Worm (Caenorhabditis elegans) whole organism, young adult: ENCODE data around the gene C56E10.3.

ENCODE experiments used
- B0035.1 ChIP-seq: sonication (generic microtip); optimal IDR thresholded peaks from 2 replicates; lab custom pipeline; 2016; ENCODE audit warnings: missing genetic modification characterization, mild to moderate bottlenecking, missing compliant biosample characterization, missing genotype, missing genetic modification reagents
- B0261.1 ChIP-seq: sonication (generic microtip); optimal IDR thresholded peaks from 2 replicates; lab custom pipeline; 2016; ENCODE audit warnings: mild to moderate bottlenecking, missing genetic modification characterization, moderate library complexity, missing compliant biosample characterization
- D2030.7 ChIP-seq: fragments of 200-800 bp; sonication (Bioruptor generic); IDR thresholded peaks from 2 replicates; pipeline ENCODE4 v1.3.6; 2022; ENCODE audit warnings: missing genetic modification reagents, missing genetic modification characterization, missing compliant biosample characterization
- F23B12.7 ChIP-seq: sonication (generic microtip); optimal IDR thresholded peaks from 2 replicates; lab custom pipeline; 2017; ENCODE audit warnings: missing genetic modification characterization, mild to moderate bottlenecking, missing compliant biosample characterization, antibody characterized with exemption, moderate library complexity; ENCODE audit not compliant: insufficient read depth
- F33H1.4 ChIP-seq: fragments of 200-800 bp; sonication (Bioruptor generic); IDR thresholded peaks from 2 replicates; pipeline ENCODE4 v1.3.6; 2022; ENCODE audit warnings: missing genetic modification reagents, missing genetic modification characterization, missing compliant biosample characterization
- F37B4.10 ChIP-seq: fragments of 200-800 bp; sonication (Bioruptor generic); IDR thresholded peaks from 2 replicates; pipeline ENCODE4 v1.3.6; 2022; ENCODE audit warnings: missing genetic modification characterization, missing compliant biosample characterization
- F49E8.2 ChIP-seq: sonication (generic microtip); optimal IDR thresholded peaks from 3 replicates; lab custom pipeline; 2017; ENCODE audit warnings: missing genetic modification characterization, mild to moderate bottlenecking, missing compliant biosample characterization, antibody characterized with exemption, moderate library complexity; ENCODE audit not compliant: insufficient read depth
- F52B5.7 ChIP-seq: sonication (generic microtip); optimal IDR thresholded peaks from 2 replicates; lab custom pipeline; 2016; ENCODE audit warnings: mild to moderate bottlenecking, missing genetic modification characterization, missing compliant biosample characterization
- F55B11.4 ChIP-seq: sonication (generic microtip); optimal IDR thresholded peaks from 2 replicates; lab custom pipeline; 2016; ENCODE audit warnings: missing compliant biosample characterization, missing genetic modification characterization, borderline replicate concordance; ENCODE audit not compliant: insufficient read depth
- K11D2.4 ChIP-seq: fragments of 200-800 bp; sonication (Bioruptor generic); IDR thresholded peaks from 2 replicates; pipeline ENCODE4 v1.3.6; 2022; ENCODE audit warnings: missing genetic modification reagents, missing genetic modification characterization, missing compliant biosample characterization
- aptf-3 ChIP-seq: fragments of 200-800 bp; sonication (Bioruptor generic); IDR thresholded peaks from 2 replicates; pipeline ENCODE4 v1.3.6; 2022; ENCODE audit warnings: missing genetic modification characterization, missing compliant biosample characterization
- cebp-2 ChIP-seq: fragments of 200-800 bp; sonication (Bioruptor generic); IDR thresholded peaks from 2 replicates; pipeline ENCODE4 v1.3.6; 2022; ENCODE audit warnings: missing genetic modification characterization, missing compliant biosample characterization
- chd-7 ChIP-seq: sonication (generic microtip); optimal IDR thresholded peaks from 2 replicates; lab custom pipeline; 2016; ENCODE audit warnings: mild to moderate bottlenecking, missing genetic modification characterization, moderate library complexity, missing compliant biosample characterization
- dpff-1 ChIP-seq: sonication (generic microtip); optimal IDR thresholded peaks from 2 replicates; lab custom pipeline; 2017; ENCODE audit warnings: mild to moderate bottlenecking, missing genetic modification characterization, missing compliant biosample characterization
- egl-18 ChIP-seq: fragments of 200-800 bp; sonication (Bioruptor generic); IDR thresholded peaks from 2 replicates; pipeline ENCODE4 v1.3.6; 2022; ENCODE audit warnings: missing genetic modification reagents, missing genetic modification characterization, missing compliant biosample characterization
- ets-4 ChIP-seq: fragments of 200-800 bp; sonication (Bioruptor generic); optimal IDR thresholded peaks from 2 replicates; lab custom pipeline; 2018; ENCODE audit warnings: mild to moderate bottlenecking, missing genetic modification characterization, missing compliant biosample characterization
- hmg-1.2 ChIP-seq: fragments of 200-800 bp; sonication (Bioruptor generic); IDR thresholded peaks from 2 replicates; pipeline ENCODE4 v1.3.6; 2022; ENCODE audit warnings: missing genetic modification reagents, missing genetic modification characterization, missing compliant biosample characterization
- let-607 ChIP-seq, 2 experiments: fragments of 200-800 bp in 1 of 2; sonication (Bioruptor generic) in 1 of 2; sonication (generic microtip) in 1 of 2; optimal IDR thresholded peaks; 2 replicates each; lab custom pipeline; 2016 to 2018; ENCODE audit warnings: mild to moderate bottlenecking in 2 of 2, missing compliant biosample characterization in 2 of 2, missing genetic modification characterization in 2 of 2, moderate library complexity in 2 of 2, missing genotype in 1 of 2
- lin-26 ChIP-seq: fragments of 200-800 bp; sonication (Bioruptor generic); IDR thresholded peaks from 2 replicates; pipeline ENCODE4 v1.3.6; 2022; ENCODE audit warnings: missing genetic modification reagents, missing genetic modification characterization, missing compliant biosample characterization
- lin-35 ChIP-seq, 3 experiments: fragments of 150-350 bp in 2 of 3; sonication (generic microtip) in 1 of 3; optimal IDR thresholded peaks; 2 replicates each; lab custom pipeline; 2014 to 2018; ENCODE audit warnings: missing biosample characterization in 3 of 3, missing genetic modification characterization in 3 of 3, missing genetic modification reagents in 3 of 3
- mes-4 ChIP-seq: sonication (generic microtip); optimal IDR thresholded peaks from 2 replicates; lab custom pipeline; 2016; ENCODE audit warnings: missing genotype, missing genetic modification characterization, missing compliant biosample characterization
- mxl-1 ChIP-seq: sonication (generic microtip); optimal IDR thresholded peaks from 2 replicates; lab custom pipeline; 2016; ENCODE audit warnings: missing genetic modification characterization, missing compliant biosample characterization
- nfyb-1 ChIP-seq: fragments of 200-800 bp; sonication (Bioruptor generic); IDR thresholded peaks from 2 replicates; pipeline ENCODE4 v1.3.6; 2022; ENCODE audit warnings: missing genetic modification reagents, missing genetic modification characterization, missing compliant biosample characterization
- nhr-120 ChIP-seq: fragments of 200-800 bp; sonication (Bioruptor generic); IDR thresholded peaks from 2 replicates; pipeline ENCODE4 v1.3.6; 2022; ENCODE audit warnings: missing genetic modification characterization, missing compliant biosample characterization
- pbrm-1 ChIP-seq: fragments of 200-800 bp; sonication (Bioruptor generic); IDR thresholded peaks from 2 replicates; pipeline ENCODE4 v1.3.6; 2022; ENCODE audit warnings: missing genetic modification reagents, missing genetic modification characterization, missing compliant biosample characterization
- rec-8 ChIP-seq, 2 experiments: sonication (generic microtip); optimal IDR thresholded peaks; 2 replicates each; lab custom pipeline; 2016; ENCODE audit warnings: mild to moderate bottlenecking in 2 of 2, missing genetic modification characterization in 2 of 2, missing genetic modification reagents in 2 of 2, missing genotype in 2 of 2, missing biosample characterization in 1 of 2, missing compliant biosample characterization in 1 of 2, moderate library complexity in 1 of 2
- snpc-1.3 ChIP-seq: sonication (generic microtip); optimal IDR thresholded peaks from 2 replicates; lab custom pipeline; 2017; ENCODE audit warnings: missing genetic modification characterization, mild to moderate bottlenecking, missing compliant biosample characterization, antibody characterized with exemption, moderate library complexity, missing genotype, missing genetic modification reagents; ENCODE audit not compliant: insufficient read depth
- snpc-4 ChIP-seq, 5 experiments: fragments of 150-350 bp in 1 of 5; sonication (generic microtip) in 4 of 5; optimal IDR thresholded peaks; 2 replicates each; lab custom pipeline; 2014 to 2018; ENCODE audit warnings: missing genetic modification characterization in 5 of 5, missing biosample characterization in 3 of 5, antibody characterized with exemption in 2 of 5, mild to moderate bottlenecking in 2 of 5, missing compliant biosample characterization in 2 of 5, missing genotype in 2 of 5, moderate library complexity in 2 of 5, missing genetic modification reagents in 1 of 5
- tbp1 ChIP-seq: fragments of 200-800 bp; sonication (Bioruptor generic); optimal IDR thresholded peaks from 2 replicates; lab custom pipeline; 2018; ENCODE audit warnings: mild to moderate bottlenecking, missing genetic modification characterization, missing compliant biosample characterization
- tlf-1 ChIP-seq: fragments of 200-800 bp; sonication (Bioruptor generic); optimal IDR thresholded peaks from 2 replicates; lab custom pipeline; 2018; ENCODE audit warnings: mild to moderate bottlenecking, missing genetic modification characterization, missing compliant biosample characterization
- ztf-25 ChIP-seq: fragments of 200-800 bp; sonication (Bioruptor generic); IDR thresholded peaks from 2 replicates; pipeline ENCODE4 v1.3.6; 2022; ENCODE audit warnings: missing genetic modification reagents, missing genetic modification characterization, missing compliant biosample characterization
- ztf-6 ChIP-seq: fragments of 200-800 bp; sonication (Bioruptor generic); IDR thresholded peaks from 2 replicates; pipeline ENCODE4 v1.3.6; 2022; ENCODE audit warnings: missing genetic modification reagents, missing genetic modification characterization, missing compliant biosample characterization

Gene C56E10.3

DNA sequence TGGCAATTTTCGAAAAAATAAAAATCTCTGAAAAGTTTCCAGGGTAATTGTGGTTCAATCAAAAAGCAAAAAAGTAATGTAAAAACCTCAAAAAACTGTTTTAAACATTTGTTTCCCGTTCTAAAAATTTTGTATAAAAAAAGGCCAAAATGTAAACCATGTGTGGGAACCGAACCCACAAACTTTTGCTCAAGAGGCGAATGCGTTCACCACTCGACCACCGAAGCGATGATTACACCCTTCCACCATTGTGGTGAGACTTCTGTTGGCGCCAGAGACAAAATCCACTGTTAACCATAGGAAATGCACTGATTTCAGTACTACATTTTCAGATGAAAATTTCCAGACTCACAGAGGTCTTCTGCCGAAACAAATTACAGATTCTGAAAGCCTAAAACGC, 44.3 kb upstream of the C56E10.3 start:
- peak; percentile 34 for TF ChIP-seq B0261.1 (tag; lab: Kevin White, UChicago)
- 0 out of 2 replicates have a peak, but pooled peaks have one; percentile 42 for TF ChIP-seq ztf-25 (GFP tag; lab: Robert Waterston, UW)
- TF ChIP-seq tbp1, result peak; percentile 29
- 0 out of 2 replicates have a peak, but pooled peaks have one; percentile 35 for TF ChIP-seq pbrm-1 (GFP tag; lab: Robert Waterston, UW)
- TF ChIP-seq D2030.7 (GFP tag; lab: Robert Waterston, UW), result peak; percentile 55; the same call in 1 of the 2 replicates
- peak; percentile 73 for TF ChIP-seq lin-26 (GFP tag; lab: Robert Waterston, UW)
- peak; percentile 35; the same call in 1 of the 2 replicates for TF ChIP-seq hmg-1.2 (GFP tag; lab: Robert Waterston, UW)

DNA sequence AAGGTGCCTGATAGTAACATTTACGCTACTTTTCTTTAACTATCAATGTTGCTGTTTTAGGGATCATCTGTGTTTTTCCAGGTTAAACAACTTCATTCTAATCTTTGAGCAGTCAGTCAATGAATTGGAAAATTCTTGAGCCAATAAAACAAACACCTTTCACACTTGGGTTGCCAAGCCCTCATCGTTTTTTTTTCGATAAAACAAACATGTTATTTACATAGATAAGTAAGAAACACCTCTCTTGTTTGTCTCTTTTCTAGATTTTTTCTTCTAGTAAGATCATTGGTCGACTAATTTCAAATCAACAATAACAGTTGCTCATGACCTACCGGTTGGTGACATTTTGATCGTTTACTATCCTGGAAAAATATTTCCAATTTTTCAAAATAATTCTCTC, 43.5 kb upstream of the C56E10.3 start:
- no peak for TF ChIP-seq nhr-120 (GFP tag; lab: Robert Waterston, UW)
- no peak for TF ChIP-seq F55B11.4 (tag; lab: Kevin White, UChicago)
- no peak for TF ChIP-seq F23B12.7 (tag; lab: Kevin White, UChicago)
- no peak for TF ChIP-seq let-607 (tag; optimal IDR thresholded peaks at IDR 0.05; lab: Kevin White, UChicago)
- TF ChIP-seq F37B4.10 (GFP tag; lab: Robert Waterston, UW), result no peak
- TF ChIP-seq pbrm-1 (GFP tag; lab: Robert Waterston, UW), result no peak
- no peak for TF ChIP-seq dpff-1 (tag; lab: Kevin White, UChicago)
- no peak for TF ChIP-seq B0035.1 (tag; lab: Kevin White, UChicago)
- no peak for TF ChIP-seq F33H1.4 (GFP tag; lab: Robert Waterston, UW)
- TF ChIP-seq F49E8.2 (tag; lab: Kevin White, UChicago), result no peak
- no peak for TF ChIP-seq chd-7 (tag; lab: Kevin White, UChicago)

DNA sequence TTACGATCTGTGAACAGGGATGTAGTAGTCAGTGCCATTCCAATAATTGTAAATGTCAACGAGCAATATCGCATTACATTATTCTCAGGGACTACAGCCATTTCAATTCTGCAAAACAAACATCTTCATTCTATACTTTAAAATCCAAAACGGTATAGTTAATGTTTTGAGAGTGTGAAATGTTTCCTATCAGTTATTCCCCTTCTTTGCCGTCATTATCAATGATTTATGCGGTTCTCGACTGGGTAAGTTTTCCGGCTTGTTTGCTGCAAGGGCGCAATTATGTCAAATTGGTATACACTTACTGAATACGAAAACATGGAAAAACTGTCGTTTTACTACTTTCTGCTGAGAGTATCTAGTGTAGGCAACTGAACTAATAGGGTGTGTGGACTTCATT, 42.4 kb upstream of the C56E10.3 start, which contains the start of gene F23G4.1:
TSS of gene F23G4.1 (minus strand) at position 101 of the 400 bp plus-strand sequence.
- TF ChIP-seq F52B5.7 (tag; lab: Kevin White, UChicago) (no peak), ets-4 (GFP tag; lab: Kevin White, UChicago) (no peak), chd-7 (tag; lab: Kevin White, UChicago) (no peak), mxl-1 (tag; lab: Kevin White, UChicago) (no peak), snpc-1.3 (tag; lab: Kevin White, UChicago) (no peak), K11D2.4 (GFP tag; lab: Robert Waterston, UW) (no peak), snpc-4 (GFP tag; optimal IDR thresholded peaks at IDR 0.05; lab: Kevin White, UChicago) (no peak), snpc-4 (tag; optimal IDR thresholded peaks at IDR 0.05; lab: Kevin White, UChicago) (no peak), ztf-25 (GFP tag; lab: Robert Waterston, UW) (no peak), cebp-2 (GFP tag; lab: Robert Waterston, UW) (no peak), mes-4 (tag; lab: Kevin White, UChicago) (no peak), nfyb-1 (no peak), tlf-1 (GFP tag; lab: Kevin White, UChicago) (no peak), rec-8 (tag; optimal IDR thresholded peaks at IDR 0.05; lab: Kevin White, UChicago) (no peak), lin-35 (GFP tag; optimal IDR thresholded peaks at IDR 0.05; lab: Kevin White, UChicago) (no peak), aptf-3 (GFP tag; lab: Robert Waterston, UW) (no peak), egl-18 (GFP tag; lab: Robert Waterston, UW) (no peak), ztf-6 (GFP tag; lab: Robert Waterston, UW) (no peak)
